Worm (Caenorhabditis elegans) whole organism, young adult: ENCODE data around the gene srab-11.
A peak's percentile ranks its signal among the peaks of the same experiment; 100 is the strongest.

Experiments used
- B0035.1 ChIP-seq: sonication (generic microtip); optimal IDR thresholded peaks from 2 replicates; lab custom pipeline; 2016; ENCODE audit warnings: missing genetic modification characterization, mild to moderate bottlenecking, missing compliant biosample characterization, missing genotype, missing genetic modification reagents
- B0336.3 ChIP-seq: fragments of 200-800 bp; sonication (Bioruptor generic); IDR thresholded peaks from 2 replicates; pipeline ENCODE4 v1.3.6; 2022; ENCODE audit warnings: missing genetic modification characterization, missing compliant biosample characterization
- C06A6.2 ChIP-seq: fragments of 200-800 bp; sonication (Bioruptor generic); conservative IDR thresholded peaks from 2 replicates; pipeline ENCODE4 v1.3.6; 2022; ENCODE audit warnings: missing genetic modification characterization, missing compliant biosample characterization
- F33H1.4 ChIP-seq: fragments of 200-800 bp; sonication (Bioruptor generic); IDR thresholded peaks from 2 replicates; pipeline ENCODE4 v1.3.6; 2022; ENCODE audit warnings: missing genetic modification reagents, missing genetic modification characterization, missing compliant biosample characterization
- F37B4.10 ChIP-seq: fragments of 200-800 bp; sonication (Bioruptor generic); IDR thresholded peaks from 2 replicates; pipeline ENCODE4 v1.3.6; 2022; ENCODE audit warnings: missing genetic modification characterization, missing compliant biosample characterization
- F39B2.1 ChIP-seq: fragments of 200-800 bp; sonication (Bioruptor generic); IDR thresholded peaks from 2 replicates; pipeline ENCODE4 v1.3.6; 2022; ENCODE audit warnings: missing genetic modification reagents, missing genetic modification characterization, missing compliant biosample characterization
- K11D2.4 ChIP-seq: fragments of 200-800 bp; sonication (Bioruptor generic); IDR thresholded peaks from 2 replicates; pipeline ENCODE4 v1.3.6; 2022; ENCODE audit warnings: missing genetic modification reagents, missing genetic modification characterization, missing compliant biosample characterization
- T26A5.8 ChIP-seq: sonication (generic microtip); optimal IDR thresholded peaks from 2 replicates; lab custom pipeline; 2016; ENCODE audit warnings: missing genetic modification characterization, missing compliant biosample characterization
- Y53G8AR.9 ChIP-seq: fragments of 200-800 bp; sonication (Bioruptor generic); conservative IDR thresholded peaks from 2 replicates; pipeline ENCODE4 v1.3.6; 2022; ENCODE audit warnings: missing genetic modification reagents, missing genetic modification characterization, missing compliant biosample characterization
- Y67H2A.10 ChIP-seq: fragments of 200-800 bp; sonication (Bioruptor generic); conservative IDR thresholded peaks from 2 replicates; pipeline ENCODE4 v1.3.6; 2022; ENCODE audit warnings: missing genetic modification reagents, missing genetic modification characterization, missing compliant biosample characterization
- Y79H2A.3 ChIP-seq: fragments of 200-800 bp; sonication (Bioruptor generic); conservative IDR thresholded peaks from 2 replicates; pipeline ENCODE4 v1.3.6; 2022; ENCODE audit warnings: missing genetic modification reagents, missing genetic modification characterization, missing compliant biosample characterization
- ZK185.1 ChIP-seq: sonication (generic microtip); optimal IDR thresholded peaks from 2 replicates; lab custom pipeline; 2016; ENCODE audit warnings: mild to moderate bottlenecking, missing genetic modification characterization, missing compliant biosample characterization; ENCODE audit not compliant: poor library complexity, severe bottlenecking
- athp-1 ChIP-seq: sonication (generic microtip); optimal IDR thresholded peaks from 2 replicates; lab custom pipeline; 2017; ENCODE audit warnings: mild to moderate bottlenecking, missing genetic modification characterization, missing compliant biosample characterization
- bed-2 ChIP-seq: fragments of 200-800 bp; sonication (Bioruptor generic); IDR thresholded peaks from 2 replicates; pipeline ENCODE4 v1.3.6; 2022; ENCODE audit warnings: missing genetic modification reagents, missing genetic modification characterization, missing compliant biosample characterization
- ccch-3 ChIP-seq: fragments of 200-800 bp; sonication (Bioruptor generic); optimal IDR thresholded peaks from 2 replicates; lab custom pipeline; 2018; ENCODE audit warnings: mild to moderate bottlenecking, missing genetic modification characterization, missing compliant biosample characterization
- cebp-1 ChIP-seq, 2 experiments: fragments of 200-800 bp in 1 of 2; sonication (Bioruptor generic) in 1 of 2; sonication (generic microtip) in 1 of 2; IDR thresholded peaks in 1 of 2; optimal IDR thresholded peaks in 1 of 2; 2 replicates each; pipeline versions ENCODE4 v1.3.6 to Lab custom; 2017 to 2022; ENCODE audit warnings: missing compliant biosample characterization in 2 of 2, missing genetic modification characterization in 2 of 2, mild to moderate bottlenecking in 1 of 2, missing genetic modification reagents in 1 of 2, moderate library complexity in 1 of 2
- ceh-58 ChIP-seq: fragments of 200-800 bp; sonication (Bioruptor generic); IDR thresholded peaks from 2 replicates; pipeline ENCODE4 v1.3.6; 2022; ENCODE audit warnings: missing genetic modification characterization, missing compliant biosample characterization
- die-1 ChIP-seq: sonication (generic microtip); optimal IDR thresholded peaks from 2 replicates; lab custom pipeline; 2016; ENCODE audit warnings: missing genotype, mild to moderate bottlenecking, missing genetic modification characterization, missing compliant biosample characterization
- dox-1 ChIP-seq: fragments of 200-800 bp; sonication (Bioruptor generic); IDR thresholded peaks from 2 replicates; pipeline ENCODE4 v1.3.6; 2022; ENCODE audit warnings: missing genetic modification reagents, missing genetic modification characterization, missing compliant biosample characterization
- ekl-4 ChIP-seq: fragments of 200-800 bp; sonication (Bioruptor generic); IDR thresholded peaks from 2 replicates; pipeline ENCODE4 v1.3.6; 2022; ENCODE audit warnings: missing genetic modification reagents, missing genetic modification characterization, missing compliant biosample characterization
- gei-17 ChIP-seq: fragments of 200-800 bp; sonication (Bioruptor generic); optimal IDR thresholded peaks from 2 replicates; lab custom pipeline; 2018; ENCODE audit warnings: mild to moderate bottlenecking, missing genetic modification characterization, missing compliant biosample characterization
- hmg-20 ChIP-seq: fragments of 200-800 bp; sonication (Bioruptor generic); IDR thresholded peaks from 2 replicates; pipeline ENCODE4 v1.3.6; 2022; ENCODE audit warnings: missing genetic modification reagents, missing genetic modification characterization, missing compliant biosample characterization
- lin-26 ChIP-seq: fragments of 200-800 bp; sonication (Bioruptor generic); IDR thresholded peaks from 2 replicates; pipeline ENCODE4 v1.3.6; 2022; ENCODE audit warnings: missing genetic modification reagents, missing genetic modification characterization, missing compliant biosample characterization
- lin-35 ChIP-seq, 3 experiments: fragments of 150-350 bp in 2 of 3; sonication (generic microtip) in 1 of 3; optimal IDR thresholded peaks; 2 replicates each; lab custom pipeline; 2014 to 2018; ENCODE audit warnings: missing biosample characterization in 3 of 3, missing genetic modification characterization in 3 of 3, missing genetic modification reagents in 3 of 3
- lin-40 ChIP-seq: sonication (generic microtip); optimal IDR thresholded peaks from 2 replicates; lab custom pipeline; 2016; ENCODE audit warnings: missing genetic modification characterization, mild to moderate bottlenecking, missing compliant biosample characterization, missing genotype, missing genetic modification reagents
- lsl-1 ChIP-seq: fragments of 200-800 bp; sonication (Bioruptor generic); optimal IDR thresholded peaks from 2 replicates; lab custom pipeline; 2018; ENCODE audit warnings: mild to moderate bottlenecking, missing genetic modification characterization, moderate library complexity, missing compliant biosample characterization
- madf-8 ChIP-seq: fragments of 200-800 bp; sonication (Bioruptor generic); conservative IDR thresholded peaks from 2 replicates; pipeline ENCODE4 v1.3.6; 2022; ENCODE audit warnings: missing genetic modification reagents, missing genetic modification characterization, missing compliant biosample characterization
- mcd-1 ChIP-seq: fragments of 200-800 bp; sonication (Bioruptor generic); IDR thresholded peaks from 2 replicates; pipeline ENCODE4 v1.3.6; 2022; ENCODE audit warnings: missing genetic modification reagents, missing genetic modification characterization, missing compliant biosample characterization
- mes-4 ChIP-seq: sonication (generic microtip); optimal IDR thresholded peaks from 2 replicates; lab custom pipeline; 2016; ENCODE audit warnings: missing genotype, missing genetic modification characterization, missing compliant biosample characterization
- mxl-1 ChIP-seq: sonication (generic microtip); optimal IDR thresholded peaks from 2 replicates; lab custom pipeline; 2016; ENCODE audit warnings: missing genetic modification characterization, missing compliant biosample characterization
- nhr-179 ChIP-seq: sonication (generic microtip); optimal IDR thresholded peaks from 2 replicates; lab custom pipeline; 2016; ENCODE audit warnings: mild to moderate bottlenecking, missing genetic modification characterization, missing compliant biosample characterization
- nhr-27 ChIP-seq: fragments of 200-800 bp; sonication (Bioruptor generic); optimal IDR thresholded peaks from 2 replicates; lab custom pipeline; 2018; ENCODE audit warnings: mild to moderate bottlenecking, missing genetic modification characterization, moderate library complexity, missing compliant biosample characterization
- nhr-80 ChIP-seq: sonication (generic microtip); optimal IDR thresholded peaks from 2 replicates; lab custom pipeline; 2016; ENCODE audit warnings: missing genetic modification characterization, missing compliant biosample characterization
- pbrm-1 ChIP-seq: fragments of 200-800 bp; sonication (Bioruptor generic); IDR thresholded peaks from 2 replicates; pipeline ENCODE4 v1.3.6; 2022; ENCODE audit warnings: missing genetic modification reagents, missing genetic modification characterization, missing compliant biosample characterization
- rec-8 ChIP-seq, 2 experiments: sonication (generic microtip); optimal IDR thresholded peaks; 2 replicates each; lab custom pipeline; 2016; ENCODE audit warnings: mild to moderate bottlenecking in 2 of 2, missing genetic modification characterization in 2 of 2, missing genetic modification reagents in 2 of 2, missing genotype in 2 of 2, missing biosample characterization in 1 of 2, missing compliant biosample characterization in 1 of 2, moderate library complexity in 1 of 2
- snpc-1.3 ChIP-seq: sonication (generic microtip); optimal IDR thresholded peaks from 2 replicates; lab custom pipeline; 2017; ENCODE audit warnings: missing genetic modification characterization, mild to moderate bottlenecking, missing compliant biosample characterization, antibody characterized with exemption, moderate library complexity, missing genotype, missing genetic modification reagents; ENCODE audit not compliant: insufficient read depth
- snpc-4 ChIP-seq, 5 experiments: fragments of 150-350 bp in 1 of 5; sonication (generic microtip) in 4 of 5; optimal IDR thresholded peaks; 2 replicates each; lab custom pipeline; 2014 to 2018; ENCODE audit warnings: missing genetic modification characterization in 5 of 5, missing biosample characterization in 3 of 5, antibody characterized with exemption in 2 of 5, mild to moderate bottlenecking in 2 of 5, missing compliant biosample characterization in 2 of 5, missing genotype in 2 of 5, moderate library complexity in 2 of 5, missing genetic modification reagents in 1 of 5
- tbp1 ChIP-seq: fragments of 200-800 bp; sonication (Bioruptor generic); optimal IDR thresholded peaks from 2 replicates; lab custom pipeline; 2018; ENCODE audit warnings: mild to moderate bottlenecking, missing genetic modification characterization, missing compliant biosample characterization
- tlf-1 ChIP-seq: fragments of 200-800 bp; sonication (Bioruptor generic); optimal IDR thresholded peaks from 2 replicates; lab custom pipeline; 2018; ENCODE audit warnings: mild to moderate bottlenecking, missing genetic modification characterization, missing compliant biosample characterization
- unc-62 ChIP-seq: fragments of 150-350 bp; optimal IDR thresholded peaks from 2 replicates; lab custom pipeline; 2014; ENCODE audit warnings: missing biosample characterization, missing genetic modification reagents, missing genetic modification characterization
- xnd-1 ChIP-seq: sonication (generic microtip); optimal IDR thresholded peaks from 2 replicates; lab custom pipeline; 2016; ENCODE audit warnings: missing genotype, missing genetic modification reagents, missing genetic modification characterization, missing compliant biosample characterization
- ztf-22 ChIP-seq: fragments of 200-800 bp; sonication (Bioruptor generic); optimal IDR thresholded peaks from 2 replicates; lab custom pipeline; 2018; ENCODE audit warnings: mild to moderate bottlenecking, missing genetic modification characterization, moderate library complexity, missing compliant biosample characterization
- ztf-25 ChIP-seq: fragments of 200-800 bp; sonication (Bioruptor generic); IDR thresholded peaks from 2 replicates; pipeline ENCODE4 v1.3.6; 2022; ENCODE audit warnings: missing genetic modification reagents, missing genetic modification characterization, missing compliant biosample characterization

Gene srab-11

DNA sequence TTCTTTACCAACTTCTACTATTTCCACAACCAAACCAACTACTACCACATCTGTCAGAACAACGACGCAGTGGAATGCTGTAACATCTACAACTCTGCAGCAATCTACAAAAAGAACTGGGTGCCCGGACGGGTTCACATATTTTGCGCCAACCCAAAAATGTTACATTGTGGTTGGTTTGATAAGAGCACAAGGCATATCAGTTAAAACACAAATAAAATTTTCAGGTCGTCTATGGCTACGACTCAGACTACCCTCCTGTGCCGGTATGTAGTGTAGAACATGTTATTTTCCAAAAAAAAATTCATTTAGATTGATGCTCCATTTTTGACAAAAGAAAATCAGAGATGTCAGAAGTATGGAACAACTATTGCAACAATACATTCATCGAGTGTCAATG is 27.6 kb downstream of the srab-11 start:
- TF ChIP-seq tlf-1 (GFP tag; lab: Kevin White, UChicago) (no peak), ccch-3 (no peak), dox-1 (GFP tag; lab: Robert Waterston, UW) (0 out of 2 replicates have a peak, but pooled peaks have one; percentile 34), unc-62 (GFP tag; lab: Kevin White, UChicago) (no peak), snpc-4 (GFP tag; optimal IDR thresholded peaks at IDR 0.05; lab: Kevin White, UChicago) (no peak), snpc-4 (tag; optimal IDR thresholded peaks at IDR 0.05; lab: Kevin White, UChicago) (no peak), Y79H2A.3 (GFP tag; lab: Robert Waterston, UW) (no peak), T26A5.8 (tag; lab: Kevin White, UChicago) (no peak), mes-4 (no peak), xnd-1 (tag; lab: Kevin White, UChicago) (no peak), Y67H2A.10 (GFP tag; lab: Robert Waterston, UW) (no peak), pbrm-1 (GFP tag; lab: Robert Waterston, UW) (no peak), madf-8 (GFP tag; lab: Robert Waterston, UW) (no peak), nhr-80 (tag; lab: Kevin White, UChicago) (peak; percentile 50)

DNA sequence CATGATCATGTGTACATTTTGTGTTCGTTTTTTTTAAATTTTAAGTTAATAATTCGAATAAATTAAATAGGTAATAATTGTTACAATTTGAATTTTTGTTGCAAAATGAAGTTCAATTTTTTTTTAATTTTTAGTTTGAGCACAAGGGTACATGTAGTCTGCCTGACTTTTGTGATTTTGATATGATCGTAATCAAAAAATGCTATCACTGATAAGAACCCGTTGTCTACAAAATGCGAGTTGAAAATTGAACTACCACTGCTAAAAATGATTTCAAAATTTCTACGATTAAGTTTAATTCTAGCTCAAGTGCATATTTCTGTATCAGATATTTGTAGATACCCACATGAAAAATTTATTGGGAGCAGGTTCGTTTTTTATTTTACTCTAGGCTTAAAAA is 28.7 kb downstream of the srab-11 start, which contains the start of gene clec-210:
Gene clec-210, plus strand, starts transcription at position 211 of the 400 bp plus-strand sequence.
- TF ChIP-seq cebp-1 (GFP tag; IDR thresholded peaks at IDR 0.05; lab: Robert Waterston, UW) = no peak
- TF ChIP-seq cebp-1 (tag; optimal IDR thresholded peaks at IDR 0.05; lab: Kevin White, UChicago) = no peak
- TF ChIP-seq nhr-179 (tag; lab: Kevin White, UChicago) = no peak
- TF ChIP-seq athp-1 = no peak
- peak; percentile 33 for TF ChIP-seq nhr-80 (tag; lab: Kevin White, UChicago)
- no peak for TF ChIP-seq B0336.3 (GFP tag; lab: Robert Waterston, UW)

DNA sequence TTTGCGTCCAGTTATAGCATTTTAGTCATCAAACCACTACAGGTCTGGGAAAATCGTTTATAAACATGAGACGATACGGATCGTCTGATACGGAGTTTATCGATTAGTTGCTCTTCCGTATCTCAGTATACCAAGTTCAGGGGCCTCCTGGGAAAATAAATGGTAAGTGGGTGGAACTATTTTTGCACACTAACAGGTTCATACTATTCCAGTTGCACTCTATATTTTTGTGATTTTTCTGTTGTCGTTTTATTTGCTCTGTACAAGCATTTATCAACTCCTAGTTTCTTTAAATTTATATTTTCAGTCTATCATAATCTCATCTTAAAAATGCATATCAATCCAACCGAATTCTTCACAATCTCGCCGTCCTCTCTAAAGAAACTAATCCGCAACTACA is 31.9 kb downstream of the srab-11 start, which contains the start of gene Y73C8C.3:
Gene Y73C8C.3, plus strand, starts transcription at position 301 of the 400 bp plus-strand sequence.
- TF ChIP-seq F39B2.1 (GFP tag; lab: Robert Waterston, UW) (no peak), K11D2.4 (GFP tag; lab: Robert Waterston, UW) (no peak), gei-17 (no peak), B0035.1 (no peak), mxl-1 (no peak), ceh-58 (GFP tag; lab: Robert Waterston, UW) (no peak), Y53G8AR.9 (GFP tag; lab: Robert Waterston, UW) (no peak), snpc-1.3 (tag; lab: Kevin White, UChicago) (no peak), unc-62 (GFP tag; lab: Kevin White, UChicago) (no peak), ztf-22 (GFP tag; lab: Kevin White, UChicago) (no peak), bed-2 (no peak), die-1 (tag; lab: Kevin White, UChicago) (no peak), hmg-20 (no peak), F33H1.4 (no peak), ztf-25 (GFP tag; lab: Robert Waterston, UW) (no peak), mcd-1 (GFP tag; lab: Robert Waterston, UW) (no peak)
- TF ChIP-seq, all 124 proteins: peak for 0

DNA sequence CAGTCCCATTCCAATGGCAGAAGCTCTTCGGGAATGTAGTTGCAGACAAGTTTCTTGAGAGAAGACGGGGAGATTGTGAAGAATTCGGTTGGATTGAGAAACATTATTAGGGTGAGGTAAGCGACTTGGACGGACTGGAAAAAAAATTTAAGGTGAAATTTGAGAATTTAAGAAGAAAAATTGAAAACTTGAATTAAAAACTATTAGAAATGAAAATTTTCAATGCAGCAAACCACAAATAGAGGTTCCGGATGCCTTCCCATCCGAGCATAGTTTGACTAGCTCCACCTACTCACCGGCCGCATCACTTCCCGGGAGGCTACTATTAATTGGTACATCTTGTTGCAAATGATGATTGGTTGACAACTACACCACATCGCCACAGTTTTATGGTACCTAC is 33.1 kb downstream of the srab-11 start, which contains the start of gene Y73C8C.8:
Gene Y73C8C.8, minus strand, starts transcription at position 101 of the 400 bp plus-strand sequence.
- TF ChIP-seq ekl-4 (GFP tag; lab: Robert Waterston, UW) (no peak), lsl-1 (GFP tag; lab: Kevin White, UChicago) (no peak), lin-35 (GFP tag; optimal IDR thresholded peaks at IDR 0.05; lab: Kevin White, UChicago) (no peak), rec-8 (tag; optimal IDR thresholded peaks at IDR 0.05; lab: Kevin White, UChicago) (no peak), Y67H2A.10 (GFP tag; lab: Robert Waterston, UW) (no peak), nhr-27 (tag; lab: Kevin White, UChicago) (no peak), mcd-1 (GFP tag; lab: Robert Waterston, UW) (no peak), athp-1 (no peak), ZK185.1 (tag; lab: Kevin White, UChicago) (no peak), F37B4.10 (no peak), lin-40 (no peak), lin-26 (no peak), tbp1 (GFP tag; lab: Kevin White, UChicago) (no peak), C06A6.2 (GFP tag; lab: Robert Waterston, UW) (no peak)
